Worm (Caenorhabditis elegans) whole organism, midembryonic: ENCODE data around the gene fbxa-78.

Source experiments
- T22C8.4 ChIP-seq: fragments of 200-800 bp; sonication (Bioruptor generic); IDR thresholded peaks from 2 replicates; pipeline ENCODE4 v1.3.6; 2022; ENCODE audit warnings: missing genetic modification characterization, missing compliant biosample characterization
- cog-1 ChIP-seq: sonication (generic microtip); optimal IDR thresholded peaks from 2 replicates; lab custom pipeline; 2016; ENCODE audit warnings: missing genetic modification characterization, missing compliant biosample characterization
- tab-1 ChIP-seq: fragments of 200-800 bp; sonication (Bioruptor generic); IDR thresholded peaks from 2 replicates; pipeline ENCODE4 v1.3.6; 2022; ENCODE audit warnings: missing genetic modification characterization, missing compliant biosample characterization

Gene fbxa-78

DNA sequence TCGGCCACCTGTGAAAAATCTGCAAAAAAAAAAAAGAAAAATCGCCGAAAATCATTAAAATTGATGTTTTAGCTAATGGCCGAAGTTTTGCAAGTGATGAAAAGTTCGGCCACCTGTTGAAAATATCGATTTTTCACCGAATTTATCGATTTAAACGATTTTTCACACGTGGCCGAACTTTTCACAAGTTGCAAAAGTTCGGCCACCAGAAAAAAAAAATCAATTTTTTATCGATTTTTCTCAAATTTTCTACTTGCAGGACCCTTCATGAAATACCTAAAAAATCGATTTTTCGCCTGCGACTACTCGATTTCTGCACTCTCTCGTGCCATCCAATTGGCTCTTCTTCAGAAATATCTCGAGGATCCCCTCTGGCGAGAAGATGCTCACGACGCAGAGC, 47.6 kb downstream of the fbxa-78 start:
- no peak for TF ChIP-seq cog-1 (tag; lab: Kevin White, UChicago)
- peak; percentile 61 for TF ChIP-seq T22C8.4 (GFP tag; lab: Robert Waterston, UW)

DNA sequence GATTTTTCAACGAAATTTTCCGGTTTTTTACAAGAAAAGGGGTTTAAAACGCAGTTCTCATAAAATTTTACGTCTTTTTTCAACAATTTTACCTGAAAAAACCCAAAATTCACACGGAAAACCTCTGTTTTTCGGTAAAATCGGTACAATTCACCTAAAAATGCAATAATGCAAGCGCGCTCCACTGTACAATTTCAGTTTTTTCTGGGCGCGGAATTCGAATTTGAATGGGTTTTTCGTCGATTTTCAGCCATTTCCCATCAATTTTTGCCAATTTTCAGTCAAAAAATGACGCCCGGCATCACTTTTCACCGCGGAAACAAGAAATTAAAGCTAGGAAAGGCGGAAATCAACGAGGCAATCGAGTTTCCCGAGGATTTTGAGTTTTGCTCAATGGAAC, 50.4 kb downstream of the fbxa-78 start, which contains the start of gene orc-3:
orc-3 (plus strand) TSS at position 282 of the 400 bp plus-strand sequence.
- TF ChIP-seq tab-1 (GFP tag; lab: Robert Waterston, UW), result no peak
